Worm (Caenorhabditis elegans) whole organism, young adult: ENCODE measurements around the gene valv-1.
A peak's percentile ranks its signal among the peaks of the same experiment; 100 is the strongest.

Experiments used
- B0019.2 ChIP-seq: fragments of 200-800 bp; sonication (Bioruptor generic); conservative IDR thresholded peaks from 2 replicates; pipeline ENCODE4 v1.3.6; 2022; ENCODE audit warnings: missing genetic modification reagents, missing genetic modification characterization, missing compliant biosample characterization
- B0261.1 ChIP-seq: sonication (generic microtip); optimal IDR thresholded peaks from 2 replicates; lab custom pipeline; 2016; ENCODE audit warnings: mild to moderate bottlenecking, missing genetic modification characterization, moderate library complexity, missing compliant biosample characterization
- B0336.3 ChIP-seq: fragments of 200-800 bp; sonication (Bioruptor generic); IDR thresholded peaks from 2 replicates; pipeline ENCODE4 v1.3.6; 2022; ENCODE audit warnings: missing genetic modification characterization, missing compliant biosample characterization
- C06A6.2 ChIP-seq: fragments of 200-800 bp; sonication (Bioruptor generic); conservative IDR thresholded peaks from 2 replicates; pipeline ENCODE4 v1.3.6; 2022; ENCODE audit warnings: missing genetic modification characterization, missing compliant biosample characterization
- F52B5.7 ChIP-seq: sonication (generic microtip); optimal IDR thresholded peaks from 2 replicates; lab custom pipeline; 2016; ENCODE audit warnings: mild to moderate bottlenecking, missing genetic modification characterization, missing compliant biosample characterization
- F55B11.4 ChIP-seq: sonication (generic microtip); optimal IDR thresholded peaks from 2 replicates; lab custom pipeline; 2016; ENCODE audit warnings: missing compliant biosample characterization, missing genetic modification characterization, borderline replicate concordance; ENCODE audit not compliant: insufficient read depth
- F57A8.1 ChIP-seq: fragments of 200-800 bp; sonication (Bioruptor generic); optimal IDR thresholded peaks from 2 replicates; lab custom pipeline; 2018; ENCODE audit warnings: mild to moderate bottlenecking, missing genetic modification characterization, moderate library complexity, missing compliant biosample characterization
- F57C9.4 ChIP-seq: sonication (generic microtip); optimal IDR thresholded peaks from 2 replicates; lab custom pipeline; 2017; ENCODE audit warnings: mild to moderate bottlenecking, missing genetic modification characterization, missing compliant biosample characterization
- K11D2.4 ChIP-seq: fragments of 200-800 bp; sonication (Bioruptor generic); IDR thresholded peaks from 2 replicates; pipeline ENCODE4 v1.3.6; 2022; ENCODE audit warnings: missing genetic modification reagents, missing genetic modification characterization, missing compliant biosample characterization
- K12H6.12 ChIP-seq: fragments of 200-800 bp; sonication (Bioruptor generic); optimal IDR thresholded peaks from 2 replicates; lab custom pipeline; 2018; ENCODE audit warnings: mild to moderate bottlenecking, missing genetic modification characterization, missing compliant biosample characterization
- Y53G8AR.9 ChIP-seq: fragments of 200-800 bp; sonication (Bioruptor generic); conservative IDR thresholded peaks from 2 replicates; pipeline ENCODE4 v1.3.6; 2022; ENCODE audit warnings: missing genetic modification reagents, missing genetic modification characterization, missing compliant biosample characterization
- akir-1 ChIP-seq: fragments of 200-800 bp; sonication (Bioruptor generic); optimal IDR thresholded peaks from 2 replicates; lab custom pipeline; 2018; ENCODE audit warnings: mild to moderate bottlenecking, missing genetic modification characterization, moderate library complexity, missing compliant biosample characterization
- ama-1 ChIP-seq, 3 experiments: fragments of 150-350 bp in 1 of 3; sonication (generic microtip) in 2 of 3; optimal IDR thresholded peaks; 2 replicates each; lab custom pipeline; 2014 to 2018; ENCODE audit warnings: missing biosample characterization in 2 of 3, missing genetic modification characterization in 2 of 3, missing genetic modification reagents in 2 of 3
- aptf-2 ChIP-seq: fragments of 200-800 bp; sonication (Bioruptor generic); conservative IDR thresholded peaks from 2 replicates; pipeline ENCODE4 v1.3.6; 2022; ENCODE audit warnings: missing genetic modification reagents, missing genetic modification characterization, missing compliant biosample characterization
- aptf-3 ChIP-seq: fragments of 200-800 bp; sonication (Bioruptor generic); IDR thresholded peaks from 2 replicates; pipeline ENCODE4 v1.3.6; 2022; ENCODE audit warnings: missing genetic modification characterization, missing compliant biosample characterization
- attf-5 ChIP-seq: fragments of 200-800 bp; sonication (Bioruptor generic); optimal IDR thresholded peaks from 2 replicates; lab custom pipeline; 2018; ENCODE audit warnings: mild to moderate bottlenecking, missing genetic modification characterization, missing compliant biosample characterization
- bed-1 ChIP-seq: fragments of 200-800 bp; sonication (Bioruptor generic); IDR thresholded peaks from 2 replicates; pipeline ENCODE4 v1.3.6; 2022; ENCODE audit warnings: missing genetic modification reagents, missing genetic modification characterization, missing compliant biosample characterization
- ccch-3 ChIP-seq: fragments of 200-800 bp; sonication (Bioruptor generic); optimal IDR thresholded peaks from 2 replicates; lab custom pipeline; 2018; ENCODE audit warnings: mild to moderate bottlenecking, missing genetic modification characterization, missing compliant biosample characterization
- cebp-2 ChIP-seq: fragments of 200-800 bp; sonication (Bioruptor generic); IDR thresholded peaks from 2 replicates; pipeline ENCODE4 v1.3.6; 2022; ENCODE audit warnings: missing genetic modification characterization, missing compliant biosample characterization
- ceh-27 ChIP-seq: fragments of 200-800 bp; sonication (Bioruptor generic); optimal IDR thresholded peaks from 2 replicates; lab custom pipeline; 2018; ENCODE audit warnings: mild to moderate bottlenecking, missing genetic modification characterization, moderate library complexity, missing compliant biosample characterization
- ceh-58 ChIP-seq: fragments of 200-800 bp; sonication (Bioruptor generic); IDR thresholded peaks from 2 replicates; pipeline ENCODE4 v1.3.6; 2022; ENCODE audit warnings: missing genetic modification characterization, missing compliant biosample characterization
- ceh-91 ChIP-seq: fragments of 200-800 bp; sonication (Bioruptor generic); IDR thresholded peaks from 2 replicates; pipeline ENCODE4 v1.3.6; 2022; ENCODE audit warnings: missing genetic modification reagents, missing genetic modification characterization, missing compliant biosample characterization
- dox-1 ChIP-seq: fragments of 200-800 bp; sonication (Bioruptor generic); IDR thresholded peaks from 2 replicates; pipeline ENCODE4 v1.3.6; 2022; ENCODE audit warnings: missing genetic modification reagents, missing genetic modification characterization, missing compliant biosample characterization
- efl-1 ChIP-seq: fragments of 150-350 bp; optimal IDR thresholded peaks from 2 replicates; lab custom pipeline; 2014; ENCODE audit warnings: missing biosample characterization, missing genetic modification reagents, missing genetic modification characterization
- ekl-4 ChIP-seq: fragments of 200-800 bp; sonication (Bioruptor generic); IDR thresholded peaks from 2 replicates; pipeline ENCODE4 v1.3.6; 2022; ENCODE audit warnings: missing genetic modification reagents, missing genetic modification characterization, missing compliant biosample characterization
- fkh-3 ChIP-seq: sonication (generic microtip); optimal IDR thresholded peaks from 2 replicates; lab custom pipeline; 2016; ENCODE audit warnings: mild to moderate bottlenecking, missing genetic modification characterization, missing compliant biosample characterization
- gei-17 ChIP-seq: fragments of 200-800 bp; sonication (Bioruptor generic); optimal IDR thresholded peaks from 2 replicates; lab custom pipeline; 2018; ENCODE audit warnings: mild to moderate bottlenecking, missing genetic modification characterization, missing compliant biosample characterization
- hlh-12 ChIP-seq: sonication (generic microtip); optimal IDR thresholded peaks from 2 replicates; lab custom pipeline; 2016; ENCODE audit warnings: missing genetic modification characterization, missing compliant biosample characterization
- hmg-1.2 ChIP-seq: fragments of 200-800 bp; sonication (Bioruptor generic); IDR thresholded peaks from 2 replicates; pipeline ENCODE4 v1.3.6; 2022; ENCODE audit warnings: missing genetic modification reagents, missing genetic modification characterization, missing compliant biosample characterization
- hmg-20 ChIP-seq: fragments of 200-800 bp; sonication (Bioruptor generic); IDR thresholded peaks from 2 replicates; pipeline ENCODE4 v1.3.6; 2022; ENCODE audit warnings: missing genetic modification reagents, missing genetic modification characterization, missing compliant biosample characterization
- lag-1 ChIP-seq: fragments of 200-800 bp; sonication (Bioruptor generic); IDR thresholded peaks from 2 replicates; pipeline ENCODE4 v1.3.6; 2022; ENCODE audit warnings: missing genetic modification reagents, missing genetic modification characterization, missing compliant biosample characterization
- lin-26 ChIP-seq: fragments of 200-800 bp; sonication (Bioruptor generic); IDR thresholded peaks from 2 replicates; pipeline ENCODE4 v1.3.6; 2022; ENCODE audit warnings: missing genetic modification reagents, missing genetic modification characterization, missing compliant biosample characterization
- lin-35 ChIP-seq, 3 experiments: fragments of 150-350 bp in 2 of 3; sonication (generic microtip) in 1 of 3; optimal IDR thresholded peaks; 2 replicates each; lab custom pipeline; 2014 to 2018; ENCODE audit warnings: missing biosample characterization in 3 of 3, missing genetic modification characterization in 3 of 3, missing genetic modification reagents in 3 of 3
- lin-54 ChIP-seq: fragments of 200-800 bp; sonication (Bioruptor generic); optimal IDR thresholded peaks from 2 replicates; lab custom pipeline; 2018; ENCODE audit warnings: mild to moderate bottlenecking, missing genetic modification characterization, missing compliant biosample characterization
- mcd-1 ChIP-seq: fragments of 200-800 bp; sonication (Bioruptor generic); IDR thresholded peaks from 2 replicates; pipeline ENCODE4 v1.3.6; 2022; ENCODE audit warnings: missing genetic modification reagents, missing genetic modification characterization, missing compliant biosample characterization
- mes-4 ChIP-seq: sonication (generic microtip); optimal IDR thresholded peaks from 2 replicates; lab custom pipeline; 2016; ENCODE audit warnings: missing genotype, missing genetic modification characterization, missing compliant biosample characterization
- nfya-2 ChIP-seq: fragments of 200-800 bp; sonication (Bioruptor generic); IDR thresholded peaks from 2 replicates; pipeline ENCODE4 v1.3.6; 2022; ENCODE audit warnings: missing genetic modification reagents, missing genetic modification characterization, missing compliant biosample characterization
- nhr-27 ChIP-seq: fragments of 200-800 bp; sonication (Bioruptor generic); optimal IDR thresholded peaks from 2 replicates; lab custom pipeline; 2018; ENCODE audit warnings: mild to moderate bottlenecking, missing genetic modification characterization, moderate library complexity, missing compliant biosample characterization
- nhr-90 ChIP-seq: sonication (generic microtip); optimal IDR thresholded peaks from 2 replicates; lab custom pipeline; 2016; ENCODE audit warnings: missing genotype, mild to moderate bottlenecking, missing genetic modification characterization, missing compliant biosample characterization
- pbrm-1 ChIP-seq: fragments of 200-800 bp; sonication (Bioruptor generic); IDR thresholded peaks from 2 replicates; pipeline ENCODE4 v1.3.6; 2022; ENCODE audit warnings: missing genetic modification reagents, missing genetic modification characterization, missing compliant biosample characterization
- sea-2 ChIP-seq: fragments of 200-800 bp; sonication (Bioruptor generic); IDR thresholded peaks from 2 replicates; pipeline ENCODE4 v1.3.6; 2022; ENCODE audit warnings: missing genetic modification characterization, missing compliant biosample characterization
- snpc-4 ChIP-seq, 5 experiments: fragments of 150-350 bp in 1 of 5; sonication (generic microtip) in 4 of 5; optimal IDR thresholded peaks; 2 replicates each; lab custom pipeline; 2014 to 2018; ENCODE audit warnings: missing genetic modification characterization in 5 of 5, missing biosample characterization in 3 of 5, antibody characterized with exemption in 2 of 5, mild to moderate bottlenecking in 2 of 5, missing compliant biosample characterization in 2 of 5, missing genotype in 2 of 5, moderate library complexity in 2 of 5, missing genetic modification reagents in 1 of 5
- sptf-2 ChIP-seq: fragments of 200-800 bp; sonication (Bioruptor generic); optimal IDR thresholded peaks from 2 replicates; lab custom pipeline; 2018; ENCODE audit warnings: mild to moderate bottlenecking, missing genetic modification characterization, missing compliant biosample characterization
- unc-62 ChIP-seq: fragments of 150-350 bp; optimal IDR thresholded peaks from 2 replicates; lab custom pipeline; 2014; ENCODE audit warnings: missing biosample characterization, missing genetic modification reagents, missing genetic modification characterization
- zim-3 ChIP-seq: sonication (generic microtip); optimal IDR thresholded peaks from 2 replicates; lab custom pipeline; 2017; ENCODE audit warnings: mild to moderate bottlenecking, missing genetic modification characterization, moderate library complexity, missing compliant biosample characterization
- ztf-22 ChIP-seq: fragments of 200-800 bp; sonication (Bioruptor generic); optimal IDR thresholded peaks from 2 replicates; lab custom pipeline; 2018; ENCODE audit warnings: mild to moderate bottlenecking, missing genetic modification characterization, moderate library complexity, missing compliant biosample characterization
- ztf-26 ChIP-seq: sonication (generic microtip); optimal IDR thresholded peaks from 2 replicates; lab custom pipeline; 2017; ENCODE audit warnings: missing genetic modification characterization, missing compliant biosample characterization

Gene valv-1

ce11 chrIV:7486201-7486947, 41.2 kb upstream of the valv-1 start, which contains the start of the genes his-61 and his-62:
his-61 (minus strand) TSS chrIV:7486217.
his-62 (plus strand) TSS chrIV:7486545.
- no peak for TF ChIP-seq lin-54
- no peak for TF ChIP-seq lag-1
- peak; percentile 82 for TF ChIP-seq dox-1 (GFP tag; lab: Robert Waterston, UW)
- no peak for TF ChIP-seq hlh-12 (tag; lab: Kevin White, UChicago)
- no peak for TF ChIP-seq zim-3 (tag; lab: Kevin White, UChicago)
- no peak for TF ChIP-seq fkh-3 (tag; lab: Kevin White, UChicago)
- no peak for TF ChIP-seq ceh-58
- TF ChIP-seq ztf-26 (tag; lab: Kevin White, UChicago), result no peak
- TF ChIP-seq cebp-2, result peak; percentile 62; the same call in 1 of the 2 replicates
- no peak for TF ChIP-seq gei-17
- no peak for TF ChIP-seq bed-1 (GFP tag; lab: Robert Waterston, UW)
- no peak for TF ChIP-seq attf-5 (GFP tag; lab: Kevin White, UChicago)
- TF ChIP-seq F57C9.4 (tag; lab: Kevin White, UChicago), result no peak
- TF ChIP-seq C06A6.2 (GFP tag; lab: Robert Waterston, UW), result no peak
- TF ChIP-seq mes-4 (tag; lab: Kevin White, UChicago), result no peak
- TF ChIP-seq lin-35 (GFP tag; optimal IDR thresholded peaks at IDR 0.05; lab: Kevin White, UChicago), result no peak
- peak; percentile 51 for TF ChIP-seq mcd-1 (GFP tag; lab: Robert Waterston, UW)
- no peak for TF ChIP-seq hmg-20
- no peak for TF ChIP-seq K12H6.12 (tag; lab: Kevin White, UChicago)
- TF ChIP-seq K11D2.4, result no peak
- peak; percentile 42 for TF ChIP-seq nhr-90 (tag; lab: Kevin White, UChicago)
- TF ChIP-seq F55B11.4 (tag; lab: Kevin White, UChicago), result no peak
- no peak for TF ChIP-seq unc-62 (GFP tag; lab: Kevin White, UChicago)
- no peak for TF ChIP-seq efl-1 (GFP tag; lab: Kevin White, UChicago)
- peak; percentile 92 for TF ChIP-seq lin-26
- TF ChIP-seq nfya-2 (GFP tag; lab: Robert Waterston, UW), result no peak
- TF ChIP-seq B0261.1, result no peak
- peak; percentile 63; the same call in 1 of the 2 replicates for TF ChIP-seq pbrm-1
- TF ChIP-seq snpc-4 (GFP tag; optimal IDR thresholded peaks at IDR 0.05; lab: Kevin White, UChicago), result no peak
- peak; percentile 4 to 74 (median 61) for TF ChIP-seq snpc-4 (tag; optimal IDR thresholded peaks at IDR 0.05; lab: Kevin White, UChicago)
- TF ChIP-seq F57A8.1 (GFP tag; lab: Kevin White, UChicago), result no peak
- no peak for TF ChIP-seq ztf-22
- TF ChIP-seq F52B5.7 (tag; lab: Kevin White, UChicago), result no peak
- no peak for TF ChIP-seq ceh-27 (GFP tag; lab: Kevin White, UChicago)
- TF ChIP-seq ceh-91 (GFP tag; lab: Robert Waterston, UW), result peak; percentile 22
- no peak for TF ChIP-seq akir-1 (GFP tag; lab: Kevin White, UChicago)
- no peak for TF ChIP-seq sptf-2
- peak; percentile 62; the same call in 1 of the 2 replicates for TF ChIP-seq aptf-3 (GFP tag; lab: Robert Waterston, UW)
- peak; percentile 46; the same call in 1 of the 2 replicates for TF ChIP-seq B0336.3 (GFP tag; lab: Robert Waterston, UW)
- TF ChIP-seq aptf-2 (GFP tag; lab: Robert Waterston, UW), result peak; percentile 87
- TF ChIP-seq Y53G8AR.9 (GFP tag; lab: Robert Waterston, UW), result peak; percentile 56
- TF ChIP-seq ama-1 (optimal IDR thresholded peaks at IDR 0.05; lab: Kevin White, UChicago), result no peak
- no peak for TF ChIP-seq ama-1 (GFP tag; optimal IDR thresholded peaks at IDR 0.05; lab: Kevin White, UChicago)
- TF ChIP-seq nhr-27 (tag; lab: Kevin White, UChicago), result no peak
- TF ChIP-seq ekl-4 (GFP tag; lab: Robert Waterston, UW), result peak; percentile 39
- no peak for TF ChIP-seq ccch-3 (GFP tag; lab: Kevin White, UChicago)
- no peak for TF ChIP-seq sea-2 (GFP tag; lab: Robert Waterston, UW)
- no peak for TF ChIP-seq B0019.2
- TF ChIP-seq hmg-1.2, result peak; percentile 80
